In the genomic region with DNA sequence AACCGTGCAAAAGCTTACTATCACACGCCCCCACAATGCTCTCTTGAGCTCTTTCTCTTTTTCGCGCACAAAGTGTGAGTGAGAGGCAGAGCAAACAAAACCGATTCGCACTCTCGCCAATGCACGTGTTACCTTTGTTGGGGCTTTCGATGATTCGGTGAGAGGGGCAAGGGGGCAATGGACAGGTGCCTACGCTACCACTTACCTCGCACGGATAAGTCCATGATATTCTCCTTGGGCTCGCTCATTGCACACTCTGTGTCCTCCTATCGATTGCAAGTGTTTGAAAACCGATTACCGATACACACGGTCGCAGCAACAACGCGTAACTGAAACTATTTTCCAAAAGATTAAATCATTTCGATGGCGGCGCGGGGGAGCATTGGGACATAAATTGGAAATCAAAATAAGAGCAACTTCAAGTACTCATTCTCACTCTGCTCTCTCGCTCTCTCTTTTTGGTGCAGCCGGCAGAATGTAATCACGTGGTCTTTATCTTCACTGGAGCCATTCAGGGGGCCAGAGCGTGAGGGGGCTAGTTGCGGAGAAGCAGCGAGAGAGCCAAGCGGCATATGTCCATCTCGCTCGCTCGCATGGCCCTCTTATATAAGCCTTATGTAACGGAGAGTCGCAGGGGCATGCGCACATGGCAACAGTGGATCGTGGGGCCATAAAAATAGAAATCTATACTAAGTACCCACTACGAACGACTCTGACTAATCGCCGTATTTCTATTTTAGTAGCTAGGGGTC, we compare ENCODE assay signal across 1 fruit fly cellular context.
TF ChIP-seq lines count a peak whose summit lies in the region.

A gene (minus strand): TSS at position 334 of the 752 bp plus-strand sequence.

TF ChIP-seq in whole organism, embryonic, 481 proteins besides CTCF, POLR2A, EP300 and RAD21 (continued from another document and continues in another):
- no peak for TF ChIP-seq CG4854 (GFP tag; optimal IDR thresholded peaks at IDR 0.05; lab: Kevin White, UChicago)
- no peak for TF ChIP-seq dan (GFP tag; IDR thresholded peaks at IDR 0.05; lab: Robert Waterston, UW)
- TF ChIP-seq CG8388 (GFP tag; optimal IDR thresholded peaks at IDR 0.05; lab: Kevin White, UChicago): no peak
- peak; percentile 66 for TF ChIP-seq ci (GFP tag; IDR thresholded peaks at IDR 0.05; lab: Robert Waterston, UW)
- peak; percentile 50; the same call in 1 of the 2 replicates for TF ChIP-seq sna (GFP tag; IDR thresholded peaks at IDR 0.05; lab: Robert Waterston, UW; ENCODE audit: partially characterized antibody)
- TF ChIP-seq ken (GFP tag; IDR thresholded peaks at IDR 0.05; lab: Robert Waterston, UW): no peak
- TF ChIP-seq row (GFP tag; IDR thresholded peaks at IDR 0.05; lab: Robert Waterston, UW): peak; percentile 66; the same call in 2 of the 3 replicates
- peak; percentile 10 for TF ChIP-seq B-H2 (GFP tag; optimal IDR thresholded peaks at IDR 0.05; lab: Kevin White, UChicago)
- TF ChIP-seq chif (GFP tag; optimal IDR thresholded peaks at IDR 0.05; lab: Kevin White, UChicago): no peak
- TF ChIP-seq psq (GFP tag; optimal IDR thresholded peaks at IDR 0.05; lab: Kevin White, UChicago): no peak
- no peak for TF ChIP-seq ac (GFP tag; optimal IDR thresholded peaks at IDR 0.05; lab: Kevin White, UChicago)
- TF ChIP-seq CG11723 (GFP tag; optimal IDR thresholded peaks at IDR 0.05; lab: Kevin White, UChicago): peak; percentile 11
- peak; percentile 26 for TF ChIP-seq CG17829 (tag; optimal IDR thresholded peaks at IDR 0.05; lab: Kevin White, UChicago)
- no peak for TF ChIP-seq sisA (GFP tag; IDR thresholded peaks at IDR 0.05; lab: Robert Waterston, UW)
- no peak for TF ChIP-seq CG10209 (GFP tag; optimal IDR thresholded peaks at IDR 0.05; lab: Kevin White, UChicago)
- TF ChIP-seq NK7.1 (GFP tag; optimal IDR thresholded peaks at IDR 0.05; lab: Kevin White, UChicago): no peak
- TF ChIP-seq CG6272 (GFP tag; IDR thresholded peaks at IDR 0.05; lab: Robert Waterston, UW): no peak
- TF ChIP-seq Med (GFP tag; lab: Kevin White, UChicago): peak; percentile 85
- no peak for TF ChIP-seq odd (GFP tag; optimal IDR thresholded peaks at IDR 0.05; lab: Kevin White, UChicago)
- TF ChIP-seq Atf-2 (GFP tag; optimal IDR thresholded peaks at IDR 0.05; lab: Kevin White, UChicago): no peak
- no peak for TF ChIP-seq dimm (GFP tag; IDR thresholded peaks at IDR 0.05; lab: Robert Waterston, UW)
- peak; percentile 27 for TF ChIP-seq CG13894 (tag; optimal IDR thresholded peaks at IDR 0.05; lab: Kevin White, UChicago)
- peak; percentile 89 for TF ChIP-seq sug (tag; optimal IDR thresholded peaks at IDR 0.05; lab: Kevin White, UChicago)
- TF ChIP-seq danr (GFP tag; IDR thresholded peaks at IDR 0.05; lab: Robert Waterston, UW): no peak
- TF ChIP-seq Dref (GFP tag; IDR thresholded peaks at IDR 0.05; lab: Robert Waterston, UW): peak; percentile 50
- no peak for TF ChIP-seq CG8359 (GFP tag; optimal IDR thresholded peaks at IDR 0.05; lab: Kevin White, UChicago; ENCODE audit: borderline replicate concordance)
- peak; percentile 29; the same call in 1 of the 2 replicates for TF ChIP-seq CG14014 (GFP tag; IDR thresholded peaks at IDR 0.05; lab: Robert Waterston, UW)
- TF ChIP-seq mld (GFP tag; IDR thresholded peaks at IDR 0.05; lab: Robert Waterston, UW; ENCODE audit: partially characterized antibody): 0 out of 3 replicates have a peak, but pooled peaks have one; percentile 28
- no peak for TF ChIP-seq Spps (tag; optimal IDR thresholded peaks at IDR 0.05; lab: Kevin White, UChicago)
- peak; percentile 51 for TF ChIP-seq oc (tag; optimal IDR thresholded peaks at IDR 0.05; lab: Kevin White, UChicago)
- peak; percentile 86 for TF ChIP-seq CG2116 (GFP tag; optimal IDR thresholded peaks at IDR 0.05; lab: Kevin White, UChicago)
- no peak for TF ChIP-seq Sox102F (GFP tag; optimal IDR thresholded peaks at IDR 0.05; lab: Kevin White, UChicago)
- no peak for TF ChIP-seq maf-S (GFP tag; optimal IDR thresholded peaks at IDR 0.05; lab: Kevin White, UChicago)
- peak; percentile 9 for TF ChIP-seq grau (tag; optimal IDR thresholded peaks at IDR 0.05; lab: Kevin White, UChicago)
- no peak for TF ChIP-seq CG7786 (GFP tag; optimal IDR thresholded peaks at IDR 0.05; lab: Kevin White, UChicago)
- TF ChIP-seq CG6683 (GFP tag; optimal IDR thresholded peaks at IDR 0.05; lab: Kevin White, UChicago): no peak
- no peak for TF ChIP-seq CG12104 (GFP tag; optimal IDR thresholded peaks at IDR 0.05; lab: Kevin White, UChicago)
- TF ChIP-seq cwo (GFP tag; optimal IDR thresholded peaks at IDR 0.05; lab: Kevin White, UChicago): peak; percentile 98
- TF ChIP-seq insv (GFP tag; optimal IDR thresholded peaks at IDR 0.05; lab: Kevin White, UChicago): no peak
- no peak for TF ChIP-seq NC2β (GFP tag; optimal IDR thresholded peaks at IDR 0.05; lab: Kevin White, UChicago)
- TF ChIP-seq Jarid2 (GFP tag; optimal IDR thresholded peaks at IDR 0.05; lab: Kevin White, UChicago): no peak
- no peak for TF ChIP-seq CG3995 (GFP tag; optimal IDR thresholded peaks at IDR 0.05; lab: Kevin White, UChicago)
- no peak for TF ChIP-seq CG12155 (GFP tag; optimal IDR thresholded peaks at IDR 0.05; lab: Kevin White, UChicago)
- TF ChIP-seq dmrt99B (tag; optimal IDR thresholded peaks at IDR 0.05; lab: Kevin White, UChicago): peak; percentile 35
- no peak for TF ChIP-seq CG6654 (GFP tag; optimal IDR thresholded peaks at IDR 0.05; lab: Kevin White, UChicago)
- TF ChIP-seq Atf3 (GFP tag; optimal IDR thresholded peaks at IDR 0.05; lab: Kevin White, UChicago): no peak
- peak; percentile 92 for TF ChIP-seq Usf (GFP tag; optimal IDR thresholded peaks at IDR 0.05; lab: Kevin White, UChicago)
- peak; percentile 2 for TF ChIP-seq her (GFP tag; optimal IDR thresholded peaks at IDR 0.05; lab: Kevin White, UChicago)
- no peak for TF ChIP-seq pita (GFP tag; optimal IDR thresholded peaks at IDR 0.05; lab: Kevin White, UChicago)
- TF ChIP-seq CG33557 (GFP tag; optimal IDR thresholded peaks at IDR 0.05; lab: Kevin White, UChicago): no peak
- no peak for TF ChIP-seq Dip2 (GFP tag; IDR thresholded peaks at IDR 0.05; lab: Robert Waterston, UW)
- no peak for TF ChIP-seq CG1529 (GFP tag; optimal IDR thresholded peaks at IDR 0.05; lab: Kevin White, UChicago)
- peak; percentile 99 for TF ChIP-seq chinmo (GFP tag; IDR thresholded peaks at IDR 0.05; lab: Robert Waterston, UW; ENCODE audit: partially characterized antibody)
- no peak for TF ChIP-seq Sox100B (GFP tag; optimal IDR thresholded peaks at IDR 0.05; lab: Kevin White, UChicago)
- no peak for TF ChIP-seq CG1792 (GFP tag; optimal IDR thresholded peaks at IDR 0.05; lab: Kevin White, UChicago)
- TF ChIP-seq Sin3A (optimal IDR thresholded peaks at IDR 0.05; lab: Kevin White, UChicago): no peak
- peak; percentile 86 to 87 for TF ChIP-seq Trl (optimal IDR thresholded peaks at IDR 0.05; lab: Kevin White, UChicago)
- peak; percentile 33 for TF ChIP-seq Trl (GFP tag; optimal IDR thresholded peaks at IDR 0.05; lab: Kevin White, UChicago)
- TF ChIP-seq CG5180 (GFP tag; optimal IDR thresholded peaks at IDR 0.05; lab: Kevin White, UChicago): no peak
- TF ChIP-seq CG15696 (tag; optimal IDR thresholded peaks at IDR 0.05; lab: Kevin White, UChicago): no peak
- no peak for TF ChIP-seq Aef1 (GFP tag; IDR thresholded peaks at IDR 0.05; lab: Robert Waterston, UW)
- no peak for TF ChIP-seq CG15479 (GFP tag; optimal IDR thresholded peaks at IDR 0.05; lab: Kevin White, UChicago)
- TF ChIP-seq org-1 (GFP tag; optimal IDR thresholded peaks at IDR 0.05; lab: Kevin White, UChicago): no peak
- no peak for TF ChIP-seq ash1 (GFP tag; optimal IDR thresholded peaks at IDR 0.05; lab: Kevin White, UChicago)
- TF ChIP-seq Xrp1 (GFP tag; IDR thresholded peaks at IDR 0.05; lab: Robert Waterston, UW): peak; percentile 31; the same call in 1 of the 2 replicates
- TF ChIP-seq gem (tag; optimal IDR thresholded peaks at IDR 0.05; lab: Kevin White, UChicago): peak; percentile 46
- TF ChIP-seq E2f2 (GFP tag; IDR thresholded peaks at IDR 0.05; lab: Robert Waterston, UW): 0 out of 2 replicates have a peak, but pooled peaks have one; percentile 8
- peak in 1 of 2 experiments; percentile 100 for TF ChIP-seq Pdp1 (GFP tag; optimal IDR thresholded peaks at IDR 0.05; lab: Kevin White, UChicago)
- peak; percentile 54 for TF ChIP-seq Bgb (GFP tag; IDR thresholded peaks at IDR 0.05; lab: Robert Waterston, UW; ENCODE audit: partially characterized antibody)
- no peak for TF ChIP-seq CG4328 (GFP tag; optimal IDR thresholded peaks at IDR 0.05; lab: Kevin White, UChicago)
- no peak for TF ChIP-seq Asciz (GFP tag; optimal IDR thresholded peaks at IDR 0.05; lab: Kevin White, UChicago)
- no peak for TF ChIP-seq gcm2 (GFP tag; optimal IDR thresholded peaks at IDR 0.05; lab: Kevin White, UChicago)
- no peak for TF ChIP-seq Hr51 (GFP tag; optimal IDR thresholded peaks at IDR 0.05; lab: Kevin White, UChicago)
- TF ChIP-seq hth (optimal IDR thresholded peaks at IDR 0.05; lab: Kevin White, UChicago): no peak
- peak; percentile 76 for TF ChIP-seq CG9727 (GFP tag; optimal IDR thresholded peaks at IDR 0.05; lab: Kevin White, UChicago)
- no peak for TF ChIP-seq tx (GFP tag; optimal IDR thresholded peaks at IDR 0.05; lab: Kevin White, UChicago)
- no peak; the same call in 2 of the 3 replicates for TF ChIP-seq CG2199 (GFP tag; IDR thresholded peaks at IDR 0.05; lab: Robert Waterston, UW)
- TF ChIP-seq CG12744 (GFP tag; optimal IDR thresholded peaks at IDR 0.05; lab: Kevin White, UChicago): no peak
- peak; percentile 82 for TF ChIP-seq CG1832 (GFP tag; optimal IDR thresholded peaks at IDR 0.05; lab: Kevin White, UChicago)
- TF ChIP-seq zfh2 (GFP tag; optimal IDR thresholded peaks at IDR 0.05; lab: Kevin White, UChicago): no peak
- peak; percentile 19 for TF ChIP-seq ATbp (GFP tag; optimal IDR thresholded peaks at IDR 0.05; lab: Kevin White, UChicago)
- no peak for TF ChIP-seq H2.0 (GFP tag; IDR thresholded peaks at IDR 0.05; lab: Robert Waterston, UW)
- no peak for TF ChIP-seq CG31441 (GFP tag; IDR thresholded peaks at IDR 0.05; lab: Robert Waterston, UW)
- no peak for TF ChIP-seq cad (GFP tag; optimal IDR thresholded peaks at IDR 0.05; lab: Kevin White, UChicago)
- TF ChIP-seq trem (tag; optimal IDR thresholded peaks at IDR 0.05; lab: Kevin White, UChicago): peak; percentile 7
- no peak for TF ChIP-seq CG13775 (GFP tag; optimal IDR thresholded peaks at IDR 0.05; lab: Kevin White, UChicago)
- no peak for TF ChIP-seq CG7556 (GFP tag; optimal IDR thresholded peaks at IDR 0.05; lab: Kevin White, UChicago)
- TF ChIP-seq CG18262 (tag; optimal IDR thresholded peaks at IDR 0.05; lab: Kevin White, UChicago): peak; percentile 16
- TF ChIP-seq CG8765 (GFP tag; IDR thresholded peaks at IDR 0.05; lab: Robert Waterston, UW): no peak
- no peak; the same call in 1 of the 2 replicates for TF ChIP-seq cas (GFP tag; IDR thresholded peaks at IDR 0.05; lab: Robert Waterston, UW)
- TF ChIP-seq CG4730 (GFP tag; IDR thresholded peaks at IDR 0.05; lab: Robert Waterston, UW): no peak
- no peak for TF ChIP-seq knrl (GFP tag; IDR thresholded peaks at IDR 0.05; lab: Robert Waterston, UW; ENCODE audit: partially characterized antibody)
- TF ChIP-seq D (optimal IDR thresholded peaks at IDR 0.05; lab: Kevin White, UChicago): no peak
- no peak for TF ChIP-seq D (GFP tag; optimal IDR thresholded peaks at IDR 0.05; lab: Kevin White, UChicago)
- TF ChIP-seq ato (GFP tag; IDR thresholded peaks at IDR 0.05; lab: Robert Waterston, UW; ENCODE audit: partially characterized antibody): no peak
- TF ChIP-seq CG11398 (GFP tag; optimal IDR thresholded peaks at IDR 0.05; lab: Kevin White, UChicago): no peak
- peak; percentile 65; the same call in 1 of the 3 replicates for TF ChIP-seq CG6791 (GFP tag; IDR thresholded peaks at IDR 0.05; lab: Robert Waterston, UW; ENCODE audit: partially characterized antibody)
- TF ChIP-seq ham (GFP tag; IDR thresholded peaks at IDR 0.05; lab: Robert Waterston, UW): no peak
- TF ChIP-seq CG16813 (GFP tag; IDR thresholded peaks at IDR 0.05; lab: Robert Waterston, UW; ENCODE audit: partially characterized antibody): peak; percentile 39; the same call in 1 of the 3 replicates
- peak; percentile 94 for TF ChIP-seq CG10321 (GFP tag; IDR thresholded peaks at IDR 0.05; lab: Robert Waterston, UW)
- TF ChIP-seq eyg (GFP tag; optimal IDR thresholded peaks at IDR 0.05; lab: Kevin White, UChicago): peak; percentile 9
- TF ChIP-seq CG8089 (GFP tag; optimal IDR thresholded peaks at IDR 0.05; lab: Kevin White, UChicago): no peak
- no peak for TF ChIP-seq Bteb2 (GFP tag; optimal IDR thresholded peaks at IDR 0.05; lab: Kevin White, UChicago)
- no peak for TF ChIP-seq CG1024 (GFP tag; IDR thresholded peaks at IDR 0.05; lab: Robert Waterston, UW)
- TF ChIP-seq CG2120 (GFP tag; optimal IDR thresholded peaks at IDR 0.05; lab: Kevin White, UChicago): no peak
- no peak for TF ChIP-seq Antp (GFP tag; optimal IDR thresholded peaks at IDR 0.05; lab: Kevin White, UChicago)
- no peak for TF ChIP-seq CG13624 (GFP tag; optimal IDR thresholded peaks at IDR 0.05; lab: Kevin White, UChicago)
- no peak for TF ChIP-seq aop (GFP tag; IDR thresholded peaks at IDR 0.05; lab: Robert Waterston, UW)
- TF ChIP-seq Ravus (GFP tag; IDR thresholded peaks at IDR 0.05; lab: Robert Waterston, UW): no peak
- TF ChIP-seq sima (GFP tag; optimal IDR thresholded peaks at IDR 0.05; lab: Kevin White, UChicago): no peak
- peak; percentile 28; the same call in 1 of the 2 replicates for TF ChIP-seq unc-4 (GFP tag; IDR thresholded peaks at IDR 0.05; lab: Robert Waterston, UW; ENCODE audit: partially characterized antibody)
- TF ChIP-seq tio (GFP tag; optimal IDR thresholded peaks at IDR 0.05; lab: Kevin White, UChicago): no peak
- TF ChIP-seq CG4424 (GFP tag; optimal IDR thresholded peaks at IDR 0.05; lab: Kevin White, UChicago): peak; percentile 14
- TF ChIP-seq yki (optimal IDR thresholded peaks at IDR 0.05; lab: Kevin White, UChicago): peak; percentile 60
- no peak for TF ChIP-seq Six4 (GFP tag; optimal IDR thresholded peaks at IDR 0.05; lab: Kevin White, UChicago)
- TF ChIP-seq CG8290 (GFP tag; optimal IDR thresholded peaks at IDR 0.05; lab: Kevin White, UChicago): no peak
- TF ChIP-seq CG8290 (tag; optimal IDR thresholded peaks at IDR 0.05; lab: Kevin White, UChicago): peak; percentile 22 to 86
- 0 out of 3 replicates have a peak, but pooled peaks have one; percentile 17 for TF ChIP-seq H15 (GFP tag; IDR thresholded peaks at IDR 0.05; lab: Robert Waterston, UW)
- peak; percentile 48; the same call in 1 of the 2 replicates for TF ChIP-seq Rfx (GFP tag; IDR thresholded peaks at IDR 0.05; lab: Robert Waterston, UW)
- peak; percentile 40; the same call in 2 of the 3 replicates for TF ChIP-seq Mrtf (GFP tag; IDR thresholded peaks at IDR 0.05; lab: Robert Waterston, UW)
- peak; percentile 0 for TF ChIP-seq CG2202 (tag; optimal IDR thresholded peaks at IDR 0.05; lab: Kevin White, UChicago)
- TF ChIP-seq Drgx (GFP tag; IDR thresholded peaks at IDR 0.05; lab: Robert Waterston, UW): peak; percentile 65
